Fruit fly (Drosophila melanogaster): ENCODE data around the gene eIF4G2.

Gene eIF4G2

dm6 chr3R:23767417-23767853, 51.6 kb downstream of the eIF4G2 start, which contains the start of the genes CG10214 and CG10375 (continued):
- TF ChIP-seq CG11762 (GFP tag; optimal IDR thresholded peaks at IDR 0.05; ENCODE audit: insufficient read depth) (peak; percentile 0), Ets21C (GFP tag; optimal IDR thresholded peaks at IDR 0.05) (no peak), CG1621 (tag; optimal IDR thresholded peaks at IDR 0.05) (peak; percentile 41), fkh (GFP tag; optimal IDR thresholded peaks at IDR 0.05) (peak; percentile 88), Sox102F (GFP tag; optimal IDR thresholded peaks at IDR 0.05) (peak; percentile 59), spab (GFP tag; optimal IDR thresholded peaks at IDR 0.05) (no peak), svp (GFP tag) (no peak), eg (GFP tag; IDR thresholded peaks at IDR 0.05) (peak; percentile 73; the same call in 2 of the 3 replicates), dac (GFP tag; optimal IDR thresholded peaks at IDR 0.05) (peak; percentile 45), vri (GFP tag; optimal IDR thresholded peaks at IDR 0.05) (peak; percentile 72), lz (GFP tag; optimal IDR thresholded peaks at IDR 0.05) (peak; percentile 81), CG6276 (GFP tag; optimal IDR thresholded peaks at IDR 0.05) (no peak), acj6 (GFP tag; optimal IDR thresholded peaks at IDR 0.05) (peak; percentile 67)

DNA sequence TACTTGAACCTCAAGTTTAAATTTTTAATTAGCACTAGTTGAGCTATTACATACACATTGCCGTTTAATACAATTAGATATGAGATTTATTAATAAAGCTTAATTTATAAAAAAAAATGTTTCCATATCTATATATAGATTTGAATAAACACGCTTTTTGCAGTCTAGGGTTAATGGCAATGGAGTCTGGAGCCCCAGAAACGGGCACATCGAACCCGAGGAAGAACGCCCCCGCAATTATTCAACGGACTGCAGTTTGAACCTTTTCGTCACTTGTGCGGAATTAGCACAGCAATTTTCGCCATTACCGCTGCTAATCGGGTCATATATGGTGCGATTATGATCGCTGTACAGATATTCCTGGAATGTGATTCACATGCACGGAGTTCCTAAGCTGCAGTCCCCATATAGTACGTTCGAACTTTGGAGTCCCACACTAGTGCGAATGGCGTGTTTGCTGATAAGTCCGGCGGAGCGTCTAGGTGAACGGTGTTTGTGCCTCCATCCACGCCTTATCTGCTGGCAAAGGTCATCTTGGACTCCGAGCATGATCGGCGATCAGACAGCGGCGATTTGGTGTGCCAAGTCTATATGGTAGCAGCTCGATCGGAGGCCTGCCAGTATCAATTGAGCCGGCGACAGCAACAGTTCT, 55.3 kb downstream of the eIF4G2 start, which contains the start of gene Lsd-1:
Gene Lsd-1 (plus strand): TSS at position 236 of the 652 bp plus-strand sequence.
- TF ChIP-seq CG34406 (GFP tag; optimal IDR thresholded peaks at IDR 0.05) (peak; percentile 33), Hr4 (GFP tag; optimal IDR thresholded peaks at IDR 0.05) (peak; percentile 31), CG8119 (GFP tag; IDR thresholded peaks at IDR 0.05) (peak; percentile 44; the same call in 1 of the 3 replicates), CG3919 (GFP tag; optimal IDR thresholded peaks at IDR 0.05) (peak; percentile 9), net (GFP tag; optimal IDR thresholded peaks at IDR 0.05) (peak; percentile 64), CG11902 (GFP tag; optimal IDR thresholded peaks at IDR 0.05) (no peak), CG3032 (tag; optimal IDR thresholded peaks at IDR 0.05) (peak; percentile 62), Blimp-1 (GFP tag; optimal IDR thresholded peaks at IDR 0.05) (no peak), CG11762 (GFP tag; optimal IDR thresholded peaks at IDR 0.05; ENCODE audit: insufficient read depth) (no peak), salr (GFP tag; optimal IDR thresholded peaks at IDR 0.05) (no peak), fd59A (GFP tag; optimal IDR thresholded peaks at IDR 0.05) (no peak), CG6163 (GFP tag; IDR thresholded peaks at IDR 0.05) (peak; percentile 44), Lpt (GFP tag; optimal IDR thresholded peaks at IDR 0.05) (no peak), Ets21C (GFP tag; optimal IDR thresholded peaks at IDR 0.05) (no peak), Eip93F (GFP tag; optimal IDR thresholded peaks at IDR 0.05) (no peak), cyc (GFP tag; optimal IDR thresholded peaks at IDR 0.05) (no peak), CG9139 (GFP tag; optimal IDR thresholded peaks at IDR 0.05) (peak; percentile 60), dac (GFP tag; optimal IDR thresholded peaks at IDR 0.05) (no peak), CG8632 (GFP tag; optimal IDR thresholded peaks at IDR 0.05) (no peak), Met (GFP tag; optimal IDR thresholded peaks at IDR 0.05) (peak; percentile 20), OdsH (GFP tag; optimal IDR thresholded peaks at IDR 0.05) (peak; percentile 2), CG7368 (GFP tag; optimal IDR thresholded peaks at IDR 0.05) (no peak), CG6808 (GFP tag; optimal IDR thresholded peaks at IDR 0.05) (peak; percentile 76), Smox (GFP tag; optimal IDR thresholded peaks at IDR 0.05) (peak; percentile 22), topi (GFP tag; optimal IDR thresholded peaks at IDR 0.05) (no peak), CG10669 (GFP tag; optimal IDR thresholded peaks at IDR 0.05) (peak; percentile 46), CG6854 (GFP tag; optimal IDR thresholded peaks at IDR 0.05) (no peak), Eip75B (GFP tag; optimal IDR thresholded peaks at IDR 0.05) (no peak), dsx (GFP tag; optimal IDR thresholded peaks at IDR 0.05; ENCODE audit: poor library complexity, severe bottlenecking) (peak; percentile 43), CG31627 (GFP tag; optimal IDR thresholded peaks at IDR 0.05) (no peak), Ets96B (tag; optimal IDR thresholded peaks at IDR 0.05) (peak; percentile 54), CG32006 (GFP tag; optimal IDR thresholded peaks at IDR 0.05) (peak; percentile 54), Sox15 (GFP tag; optimal IDR thresholded peaks at IDR 0.05) (no peak), CG4318 (GFP tag; optimal IDR thresholded peaks at IDR 0.05) (no peak), CG6276 (GFP tag; optimal IDR thresholded peaks at IDR 0.05) (peak; percentile 71), CG6792 (GFP tag; optimal IDR thresholded peaks at IDR 0.05) (peak; percentile 32), Gug (GFP tag; IDR thresholded peaks at IDR 0.05) (peak; percentile 12; the same call in 1 of the 2 replicates), Sox102F (GFP tag; optimal IDR thresholded peaks at IDR 0.05) (no peak), CG11294 (GFP tag; IDR thresholded peaks at IDR 0.05) (no peak), Hr38 (GFP tag; optimal IDR thresholded peaks at IDR 0.05) (no peak)

Measured in whole organism, prepupa.